Worm (Caenorhabditis elegans) whole organism, early embryonic: ENCODE data around the gene csb-1.

Experiments used
- B0310.2 ChIP-seq: sonication (generic microtip); optimal IDR thresholded peaks from 2 replicates; lab custom pipeline; 2016; ENCODE audit warnings: mild to moderate bottlenecking, missing genetic modification characterization, missing compliant biosample characterization
- F13C5.2 ChIP-seq: sonication (generic microtip); optimal IDR thresholded peaks from 2 replicates; lab custom pipeline; 2017; ENCODE audit warnings: mild to moderate bottlenecking, missing genetic modification characterization, inconsistent platforms, missing compliant biosample characterization
- aly-1 ChIP-seq: sonication (generic microtip); optimal IDR thresholded peaks from 2 replicates; lab custom pipeline; 2016; ENCODE audit warnings: missing genetic modification characterization, missing compliant biosample characterization
- ama-1 ChIP-seq: fragments of 150-350 bp; optimal IDR thresholded peaks from 2 replicates; lab custom pipeline; 2014
- ceh-13 ChIP-seq: fragments of 200-800 bp; sonication (Bioruptor generic); optimal IDR thresholded peaks from 2 replicates; lab custom pipeline; 2018; ENCODE audit warnings: mild to moderate bottlenecking, missing genetic modification characterization, missing compliant biosample characterization
- ceh-36 ChIP-seq: sonication (generic microtip); optimal IDR thresholded peaks from 2 replicates; lab custom pipeline; 2016; ENCODE audit warnings: missing genetic modification characterization, inconsistent platforms, missing compliant biosample characterization
- ets-7 ChIP-seq: sonication (generic microtip); optimal IDR thresholded peaks from 2 replicates; lab custom pipeline; 2016; ENCODE audit warnings: missing genotype, missing genetic modification characterization, missing compliant biosample characterization
- flt-1 ChIP-seq: fragments of 200-800 bp; sonication (Bioruptor generic); IDR thresholded peaks from 2 replicates; pipeline ENCODE4 v1.3.6; 2022; ENCODE audit warnings: missing genetic modification characterization, missing compliant biosample characterization
- hmg-4 ChIP-seq: fragments of 200-800 bp; sonication (Bioruptor generic); optimal IDR thresholded peaks from 2 replicates; lab custom pipeline; 2018; ENCODE audit warnings: mild to moderate bottlenecking, missing genetic modification characterization, missing compliant biosample characterization
- hnd-1 ChIP-seq: sonication (generic microtip); optimal IDR thresholded peaks from 2 replicates; lab custom pipeline; 2016; ENCODE audit warnings: missing genetic modification characterization, missing compliant biosample characterization
- pes-1 ChIP-seq: fragments of 200-800 bp; sonication (Bioruptor generic); IDR thresholded peaks from 2 replicates; pipeline ENCODE4 v1.3.6; 2022; ENCODE audit warnings: missing genetic modification reagents, missing genetic modification characterization, missing compliant biosample characterization
- scrt-1 ChIP-seq: fragments of 200-800 bp; sonication (Bioruptor generic); IDR thresholded peaks from 2 replicates; pipeline ENCODE4 v1.3.6; 2022; ENCODE audit warnings: missing genetic modification characterization, missing compliant biosample characterization
- tra-4 ChIP-seq: sonication (generic microtip); optimal IDR thresholded peaks from 2 replicates; lab custom pipeline; 2017; ENCODE audit warnings: missing genetic modification characterization, missing compliant biosample characterization

ce11 chrX:15884478-15884877 lies 18.8 kb upstream of the csb-1 start:
- no peak for TF ChIP-seq tra-4 (tag; lab: Kevin White, UChicago)
- no peak for TF ChIP-seq ama-1 (lab: Kevin White, UChicago)
- no peak for TF ChIP-seq scrt-1 (GFP tag; lab: Robert Waterston, UW)
- no peak for TF ChIP-seq flt-1 (GFP tag; lab: Robert Waterston, UW)
- no peak for TF ChIP-seq ceh-13 (GFP tag; lab: Kevin White, UChicago)
- TF ChIP-seq ceh-36 (tag; lab: Kevin White, UChicago) = no peak
- TF ChIP-seq pes-1 (GFP tag; lab: Robert Waterston, UW) = no peak
- no peak for TF ChIP-seq aly-1 (tag; lab: Kevin White, UChicago)
- no peak for TF ChIP-seq B0310.2 (tag; lab: Kevin White, UChicago)
- TF ChIP-seq hmg-4 = no peak
- TF ChIP-seq hnd-1 (tag; lab: Kevin White, UChicago) = no peak
- TF ChIP-seq F13C5.2 (tag; lab: Kevin White, UChicago) = no peak
- no peak for TF ChIP-seq ets-7 (tag; lab: Kevin White, UChicago)
